Worm (Caenorhabditis elegans) whole organism, young adult: ENCODE results near the gene Y39G8B.7.

Experiments
- F10E7.11 ChIP-seq: sonication (generic microtip); optimal IDR thresholded peaks from 2 replicates; lab custom pipeline; 2017; ENCODE audit warnings: mild to moderate bottlenecking, missing genetic modification characterization, moderate library complexity, missing compliant biosample characterization
- F33H1.4 ChIP-seq: fragments of 200-800 bp; sonication (Bioruptor generic); IDR thresholded peaks from 2 replicates; pipeline ENCODE4 v1.3.6; 2022; ENCODE audit warnings: missing genetic modification reagents, missing genetic modification characterization, missing compliant biosample characterization
- F39B2.1 ChIP-seq: fragments of 200-800 bp; sonication (Bioruptor generic); IDR thresholded peaks from 2 replicates; pipeline ENCODE4 v1.3.6; 2022; ENCODE audit warnings: missing genetic modification reagents, missing genetic modification characterization, missing compliant biosample characterization
- T26A5.8 ChIP-seq: sonication (generic microtip); optimal IDR thresholded peaks from 2 replicates; lab custom pipeline; 2016; ENCODE audit warnings: missing genetic modification characterization, missing compliant biosample characterization
- Y56A3A.18 ChIP-seq: fragments of 200-800 bp; sonication (Bioruptor generic); IDR thresholded peaks from 2 replicates; pipeline ENCODE4 v1.3.6; 2022; ENCODE audit warnings: missing genetic modification reagents, missing genetic modification characterization, missing compliant biosample characterization
- Y67H2A.10 ChIP-seq: fragments of 200-800 bp; sonication (Bioruptor generic); conservative IDR thresholded peaks from 2 replicates; pipeline ENCODE4 v1.3.6; 2022; ENCODE audit warnings: missing genetic modification reagents, missing genetic modification characterization, missing compliant biosample characterization
- akir-1 ChIP-seq: fragments of 200-800 bp; sonication (Bioruptor generic); optimal IDR thresholded peaks from 2 replicates; lab custom pipeline; 2018; ENCODE audit warnings: mild to moderate bottlenecking, missing genetic modification characterization, moderate library complexity, missing compliant biosample characterization
- aptf-3 ChIP-seq: fragments of 200-800 bp; sonication (Bioruptor generic); IDR thresholded peaks from 2 replicates; pipeline ENCODE4 v1.3.6; 2022; ENCODE audit warnings: missing genetic modification characterization, missing compliant biosample characterization
- atf-7 ChIP-seq: sonication (generic microtip); optimal IDR thresholded peaks from 2 replicates; lab custom pipeline; 2017; ENCODE audit warnings: mild to moderate bottlenecking, missing genetic modification characterization, missing compliant biosample characterization
- attf-3 ChIP-seq: fragments of 200-800 bp; sonication (Bioruptor generic); conservative IDR thresholded peaks from 2 replicates; pipeline ENCODE4 v1.3.6; 2022; ENCODE audit warnings: missing genetic modification reagents, missing genetic modification characterization, missing compliant biosample characterization
- bed-2 ChIP-seq: fragments of 200-800 bp; sonication (Bioruptor generic); IDR thresholded peaks from 2 replicates; pipeline ENCODE4 v1.3.6; 2022; ENCODE audit warnings: missing genetic modification reagents, missing genetic modification characterization, missing compliant biosample characterization
- ccch-3 ChIP-seq: fragments of 200-800 bp; sonication (Bioruptor generic); optimal IDR thresholded peaks from 2 replicates; lab custom pipeline; 2018; ENCODE audit warnings: mild to moderate bottlenecking, missing genetic modification characterization, missing compliant biosample characterization
- cebp-1 ChIP-seq, 2 experiments: fragments of 200-800 bp in 1 of 2; sonication (Bioruptor generic) in 1 of 2; sonication (generic microtip) in 1 of 2; IDR thresholded peaks in 1 of 2; optimal IDR thresholded peaks in 1 of 2; 2 replicates each; pipeline versions ENCODE4 v1.3.6 to Lab custom; 2017 to 2022; ENCODE audit warnings: missing compliant biosample characterization in 2 of 2, missing genetic modification characterization in 2 of 2, mild to moderate bottlenecking in 1 of 2, missing genetic modification reagents in 1 of 2, moderate library complexity in 1 of 2
- ceh-58 ChIP-seq: fragments of 200-800 bp; sonication (Bioruptor generic); IDR thresholded peaks from 2 replicates; pipeline ENCODE4 v1.3.6; 2022; ENCODE audit warnings: missing genetic modification characterization, missing compliant biosample characterization
- egl-18 ChIP-seq: fragments of 200-800 bp; sonication (Bioruptor generic); IDR thresholded peaks from 2 replicates; pipeline ENCODE4 v1.3.6; 2022; ENCODE audit warnings: missing genetic modification reagents, missing genetic modification characterization, missing compliant biosample characterization
- ets-4 ChIP-seq: fragments of 200-800 bp; sonication (Bioruptor generic); optimal IDR thresholded peaks from 2 replicates; lab custom pipeline; 2018; ENCODE audit warnings: mild to moderate bottlenecking, missing genetic modification characterization, missing compliant biosample characterization
- hlh-12 ChIP-seq: sonication (generic microtip); optimal IDR thresholded peaks from 2 replicates; lab custom pipeline; 2016; ENCODE audit warnings: missing genetic modification characterization, missing compliant biosample characterization
- hmg-1.2 ChIP-seq: fragments of 200-800 bp; sonication (Bioruptor generic); IDR thresholded peaks from 2 replicates; pipeline ENCODE4 v1.3.6; 2022; ENCODE audit warnings: missing genetic modification reagents, missing genetic modification characterization, missing compliant biosample characterization
- lin-26 ChIP-seq: fragments of 200-800 bp; sonication (Bioruptor generic); IDR thresholded peaks from 2 replicates; pipeline ENCODE4 v1.3.6; 2022; ENCODE audit warnings: missing genetic modification reagents, missing genetic modification characterization, missing compliant biosample characterization
- lin-40 ChIP-seq: sonication (generic microtip); optimal IDR thresholded peaks from 2 replicates; lab custom pipeline; 2016; ENCODE audit warnings: missing genetic modification characterization, mild to moderate bottlenecking, missing compliant biosample characterization, missing genotype, missing genetic modification reagents
- lin-54 ChIP-seq: fragments of 200-800 bp; sonication (Bioruptor generic); optimal IDR thresholded peaks from 2 replicates; lab custom pipeline; 2018; ENCODE audit warnings: mild to moderate bottlenecking, missing genetic modification characterization, missing compliant biosample characterization
- lir-1 ChIP-seq: fragments of 200-800 bp; sonication (Bioruptor generic); conservative IDR thresholded peaks from 2 replicates; pipeline ENCODE4 v1.3.6; 2022; ENCODE audit warnings: missing genetic modification reagents, missing genetic modification characterization, missing compliant biosample characterization
- lsl-1 ChIP-seq: fragments of 200-800 bp; sonication (Bioruptor generic); optimal IDR thresholded peaks from 2 replicates; lab custom pipeline; 2018; ENCODE audit warnings: mild to moderate bottlenecking, missing genetic modification characterization, moderate library complexity, missing compliant biosample characterization
- lsy-27 ChIP-seq: sonication (generic microtip); optimal IDR thresholded peaks from 2 replicates; lab custom pipeline; 2017; ENCODE audit warnings: missing genetic modification characterization, mild to moderate bottlenecking, missing compliant biosample characterization, antibody characterized with exemption, missing genotype, borderline replicate concordance; ENCODE audit not compliant: insufficient read depth
- mcd-1 ChIP-seq: fragments of 200-800 bp; sonication (Bioruptor generic); IDR thresholded peaks from 2 replicates; pipeline ENCODE4 v1.3.6; 2022; ENCODE audit warnings: missing genetic modification reagents, missing genetic modification characterization, missing compliant biosample characterization
- mes-4 ChIP-seq: sonication (generic microtip); optimal IDR thresholded peaks from 2 replicates; lab custom pipeline; 2016; ENCODE audit warnings: missing genotype, missing genetic modification characterization, missing compliant biosample characterization
- mxl-1 ChIP-seq: sonication (generic microtip); optimal IDR thresholded peaks from 2 replicates; lab custom pipeline; 2016; ENCODE audit warnings: missing genetic modification characterization, missing compliant biosample characterization
- nfyb-1 ChIP-seq: fragments of 200-800 bp; sonication (Bioruptor generic); IDR thresholded peaks from 2 replicates; pipeline ENCODE4 v1.3.6; 2022; ENCODE audit warnings: missing genetic modification reagents, missing genetic modification characterization, missing compliant biosample characterization
- nhr-120 ChIP-seq: fragments of 200-800 bp; sonication (Bioruptor generic); IDR thresholded peaks from 2 replicates; pipeline ENCODE4 v1.3.6; 2022; ENCODE audit warnings: missing genetic modification characterization, missing compliant biosample characterization
- nhr-179 ChIP-seq: sonication (generic microtip); optimal IDR thresholded peaks from 2 replicates; lab custom pipeline; 2016; ENCODE audit warnings: mild to moderate bottlenecking, missing genetic modification characterization, missing compliant biosample characterization
- nhr-80 ChIP-seq: sonication (generic microtip); optimal IDR thresholded peaks from 2 replicates; lab custom pipeline; 2016; ENCODE audit warnings: missing genetic modification characterization, missing compliant biosample characterization
- rcor-1 ChIP-seq: fragments of 200-800 bp; sonication (Bioruptor generic); IDR thresholded peaks from 2 replicates; pipeline ENCODE4 v1.3.6; 2022; ENCODE audit warnings: missing genetic modification reagents, missing genetic modification characterization, missing compliant biosample characterization
- sdz-38 ChIP-seq: sonication (generic microtip); optimal IDR thresholded peaks from 2 replicates; lab custom pipeline; 2016; ENCODE audit warnings: missing genotype, missing genetic modification characterization, missing compliant biosample characterization
- snpc-1.3 ChIP-seq: sonication (generic microtip); optimal IDR thresholded peaks from 2 replicates; lab custom pipeline; 2017; ENCODE audit warnings: missing genetic modification characterization, mild to moderate bottlenecking, missing compliant biosample characterization, antibody characterized with exemption, moderate library complexity, missing genotype, missing genetic modification reagents; ENCODE audit not compliant: insufficient read depth
- sptf-2 ChIP-seq: fragments of 200-800 bp; sonication (Bioruptor generic); optimal IDR thresholded peaks from 2 replicates; lab custom pipeline; 2018; ENCODE audit warnings: mild to moderate bottlenecking, missing genetic modification characterization, missing compliant biosample characterization
- unc-130 ChIP-seq: sonication (generic microtip); optimal IDR thresholded peaks from 2 replicates; lab custom pipeline; 2016; ENCODE audit warnings: missing genetic modification reagents, missing genetic modification characterization, missing compliant biosample characterization
- zfh-2 ChIP-seq: fragments of 200-800 bp; sonication (Bioruptor generic); conservative IDR thresholded peaks from 2 replicates; pipeline ENCODE4 v1.3.6; 2022; ENCODE audit warnings: missing genetic modification reagents, missing genetic modification characterization, missing compliant biosample characterization
- ztf-18 ChIP-seq: sonication (generic microtip); optimal IDR thresholded peaks from 2 replicates; lab custom pipeline; 2016; ENCODE audit warnings: missing genotype, mild to moderate bottlenecking, missing genetic modification characterization, missing compliant biosample characterization

Y39G8B.7 gene

DNA sequence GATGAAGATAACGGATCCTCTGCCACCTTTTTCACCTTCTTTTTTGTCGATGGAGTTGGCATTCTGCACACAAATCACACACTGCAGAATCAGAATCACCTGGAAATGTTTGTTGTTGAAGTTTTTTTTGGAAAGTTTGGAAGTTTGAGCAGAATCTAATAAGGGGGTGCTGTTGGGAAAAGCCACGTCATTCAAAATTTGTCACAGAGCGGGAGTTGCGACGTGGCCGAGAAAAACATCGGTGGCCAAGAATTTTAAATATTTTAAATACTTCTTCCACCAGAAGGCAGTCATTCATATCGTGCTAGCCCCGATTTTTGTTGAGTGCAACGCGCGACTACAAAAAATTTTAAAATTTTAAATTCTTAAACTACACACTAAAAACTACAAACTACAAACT is 32.5 kb downstream of the Y39G8B.7 start, which contains the start of gene rpi-1 (continued):
- TF ChIP-seq F39B2.1 (no peak), lsy-27 (tag; lab: Kevin White, UChicago) (no peak), lin-26 (GFP tag; lab: Robert Waterston, UW) (no peak)

DNA sequence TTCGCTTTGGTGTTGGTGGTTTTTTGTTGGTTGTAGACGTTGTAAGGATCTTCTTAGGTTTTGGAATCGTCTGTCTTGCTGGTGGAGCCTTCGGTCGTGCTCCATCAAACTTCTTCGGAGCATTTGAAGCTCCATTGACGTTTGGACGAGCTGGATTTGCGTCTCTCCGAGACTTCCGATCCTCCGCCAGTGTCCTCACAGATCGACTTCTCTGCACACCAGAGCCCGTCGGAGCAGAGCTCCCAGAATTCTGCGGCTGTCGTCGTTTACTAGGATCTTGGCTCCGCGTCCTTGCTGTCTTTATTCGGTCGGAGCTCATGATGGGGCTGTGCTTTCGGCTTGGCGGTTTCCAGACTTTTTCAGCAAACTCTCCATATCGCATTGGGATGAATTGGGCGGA is 33.3 kb downstream of the Y39G8B.7 start:
- no peak for TF ChIP-seq atf-7 (tag; lab: Kevin White, UChicago)
- TF ChIP-seq zfh-2 (GFP tag; lab: Robert Waterston, UW) = peak; percentile 68
- TF ChIP-seq, all 124 proteins: peak for 1

DNA sequence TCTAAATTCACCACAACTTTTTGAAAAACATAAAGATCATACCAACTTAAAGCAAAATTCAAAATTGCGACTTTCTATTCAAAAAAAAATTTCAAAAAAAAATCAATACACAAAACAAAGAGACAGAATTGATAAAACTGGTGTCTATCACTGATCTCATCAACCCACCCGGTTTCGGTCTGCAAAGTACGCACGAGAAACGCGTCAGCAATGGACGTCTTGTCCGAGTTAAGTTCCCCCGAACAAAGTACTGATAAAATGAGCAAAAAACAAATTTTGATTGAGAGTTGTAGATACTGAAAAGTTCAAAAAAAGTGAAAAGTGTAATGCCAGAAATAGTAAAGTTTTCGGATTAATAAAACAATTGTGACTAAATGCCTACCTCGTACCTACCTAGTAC is 36.5 kb downstream of the Y39G8B.7 start:
- TF ChIP-seq mes-4 (tag; lab: Kevin White, UChicago) (no peak), snpc-1.3 (tag; lab: Kevin White, UChicago) (no peak), attf-3 (GFP tag; lab: Robert Waterston, UW) (no peak), ceh-58 (no peak), F10E7.11 (no peak), aptf-3 (GFP tag; lab: Robert Waterston, UW) (no peak), nhr-120 (GFP tag; lab: Robert Waterston, UW) (no peak), Y56A3A.18 (no peak), hmg-1.2 (GFP tag; lab: Robert Waterston, UW) (no peak), bed-2 (GFP tag; lab: Robert Waterston, UW) (no peak), ztf-18 (tag; lab: Kevin White, UChicago) (peak; percentile 80), rcor-1 (no peak), lsl-1 (no peak), lin-40 (tag; lab: Kevin White, UChicago) (no peak), Y67H2A.10 (GFP tag; lab: Robert Waterston, UW) (no peak), hlh-12 (tag; lab: Kevin White, UChicago) (no peak), nfyb-1 (GFP tag; lab: Robert Waterston, UW) (no peak), nhr-80 (peak; percentile 76), unc-130 (GFP tag; lab: Kevin White, UChicago) (no peak), ets-4 (no peak), sptf-2 (GFP tag; lab: Kevin White, UChicago) (no peak), mxl-1 (tag; lab: Kevin White, UChicago) (no peak), lir-1 (no peak), cebp-1 (GFP tag; IDR thresholded peaks at IDR 0.05; lab: Robert Waterston, UW) (no peak), cebp-1 (tag; optimal IDR thresholded peaks at IDR 0.05; lab: Kevin White, UChicago) (peak; percentile 18), nhr-179 (no peak), mcd-1 (GFP tag; lab: Robert Waterston, UW) (0 out of 2 replicates have a peak, but pooled peaks have one; percentile 14), egl-18 (GFP tag; lab: Robert Waterston, UW) (no peak), T26A5.8 (tag; lab: Kevin White, UChicago) (no peak), lin-54 (GFP tag; lab: Kevin White, UChicago) (no peak), F33H1.4 (no peak), sdz-38 (tag; lab: Kevin White, UChicago) (no peak), ccch-3 (GFP tag; lab: Kevin White, UChicago) (no peak), akir-1 (GFP tag; lab: Kevin White, UChicago) (no peak)
